Worm (Caenorhabditis elegans): ENCODE results near the gene nlp-68.

The nlp-68 gene

ce11 chrIII:10561904-10562303 lies 22.9 kb upstream of the nlp-68 start, which contains the start of gene Y45F3A.1:
Y45F3A.1 (minus strand) TSS chrIII:10561915.
- TF ChIP-seq Y53F4B.3 (GFP tag; IDR thresholded peaks at IDR 0.05) (no peak), hlh-12 (tag; optimal IDR thresholded peaks at IDR 0.05) (no peak), snpc-1.1 (tag; optimal IDR thresholded peaks at IDR 0.05; ENCODE audit: insufficient read depth) (peak; percentile 3), let-607 (tag; optimal IDR thresholded peaks at IDR 0.05) (no peak), snpc-3.4 (tag; optimal IDR thresholded peaks at IDR 0.05) (peak; percentile 54), F33H1.4 (GFP tag; IDR thresholded peaks at IDR 0.05) (peak; percentile 90), zfh-2 (GFP tag; conservative IDR thresholded peaks at IDR 0.05) (no peak), xnd-1 (tag; optimal IDR thresholded peaks at IDR 0.05) (peak; percentile 76), aptf-3 (GFP tag; IDR thresholded peaks at IDR 0.05) (no peak), cebp-1 (GFP tag; IDR thresholded peaks at IDR 0.05) (no peak), cebp-1 (tag; optimal IDR thresholded peaks at IDR 0.05) (no peak), madf-6 (GFP tag; IDR thresholded peaks at IDR 0.05) (peak; percentile 89), D2030.7 (GFP tag; IDR thresholded peaks at IDR 0.05) (peak; percentile 58), dpff-1 (tag; optimal IDR thresholded peaks at IDR 0.05) (no peak), somi-1 (GFP tag; optimal IDR thresholded peaks at IDR 0.05) (no peak), attf-3 (GFP tag; conservative IDR thresholded peaks at IDR 0.05) (no peak), lag-1 (GFP tag; IDR thresholded peaks at IDR 0.05) (no peak), B0019.2 (GFP tag; conservative IDR thresholded peaks at IDR 0.05) (no peak), him-1 (tag; optimal IDR thresholded peaks at IDR 0.05) (no peak), ceh-79 (tag; optimal IDR thresholded peaks at IDR 0.05) (no peak), athp-1 (tag; optimal IDR thresholded peaks at IDR 0.05) (no peak), madf-8 (GFP tag; conservative IDR thresholded peaks at IDR 0.05) (peak; percentile 69), lsl-1 (GFP tag; optimal IDR thresholded peaks at IDR 0.05) (peak; percentile 88), snpc-1.3 (tag; optimal IDR thresholded peaks at IDR 0.05; ENCODE audit: insufficient read depth) (no peak), lin-54 (GFP tag; optimal IDR thresholded peaks at IDR 0.05) (peak; percentile 58), fkh-3 (tag; optimal IDR thresholded peaks at IDR 0.05) (no peak), efl-1 (GFP tag; optimal IDR thresholded peaks at IDR 0.05) (peak; percentile 28), F57C9.4 (tag; optimal IDR thresholded peaks at IDR 0.05) (no peak), F23B12.7 (tag; optimal IDR thresholded peaks at IDR 0.05; ENCODE audit: insufficient read depth) (peak; percentile 24), rpc-1 (optimal IDR thresholded peaks at IDR 0.05) (no peak), rpc-1 (tag; optimal IDR thresholded peaks at IDR 0.05) (no peak), mes-4 (tag; optimal IDR thresholded peaks at IDR 0.05) (no peak)

- TF ChIP-seq hsf-1 (GFP tag; IDR thresholded peaks at IDR 0.05) (0 out of 2 replicates have a peak, but pooled peaks have one; percentile 33), sdz-38 (tag; optimal IDR thresholded peaks at IDR 0.05) (no peak), Y53G8AR.9 (GFP tag; conservative IDR thresholded peaks at IDR 0.05) (no peak), madf-10 (tag; optimal IDR thresholded peaks at IDR 0.05) (no peak), ets-4 (GFP tag; optimal IDR thresholded peaks at IDR 0.05) (no peak), mel-28 (tag; optimal IDR thresholded peaks at IDR 0.05; ENCODE audit: borderline replicate concordance) (no peak)
Measured at ce11 chrIII:10560296-10560695, 21.3 kb upstream of the nlp-68 start, which contains the start of gene rab-30. rab-30 (plus strand) TSS chrIII:10560596.

ce11 chrIII:10557910-10558309 lies 18.9 kb upstream of the nlp-68 start, which contains the start of gene T21C12.4:
T21C12.4 (minus strand) TSS chrIII:10558010.
- TF ChIP-seq cebp-1 (GFP tag; IDR thresholded peaks at IDR 0.05): no peak
- TF ChIP-seq cebp-1 (tag; optimal IDR thresholded peaks at IDR 0.05): no peak
- no peak for TF ChIP-seq sptf-2 (GFP tag; optimal IDR thresholded peaks at IDR 0.05)
- no peak for TF ChIP-seq ceh-40 (GFP tag; IDR thresholded peaks at IDR 0.05)
- TF ChIP-seq ceh-79 (tag; optimal IDR thresholded peaks at IDR 0.05): no peak
- no peak for TF ChIP-seq B0261.1 (tag; optimal IDR thresholded peaks at IDR 0.05)
- no peak for TF ChIP-seq pbrm-1 (GFP tag; IDR thresholded peaks at IDR 0.05)
- no peak for TF ChIP-seq nhr-179 (tag; optimal IDR thresholded peaks at IDR 0.05)
- TF ChIP-seq aptf-3 (GFP tag; IDR thresholded peaks at IDR 0.05): no peak
